Worm (Caenorhabditis elegans) whole organism, midembryonic: ENCODE results near the gene srv-10.
"Not testable (repeated sequence)": the region's sequence is repeated elsewhere in the genome, so short reads cannot be mapped to it uniquely, and the experiment has no call there.

Experiments used
- T22C8.4 ChIP-seq: fragments of 200-800 bp; sonication (Bioruptor generic); IDR thresholded peaks from 2 replicates; pipeline ENCODE4 v1.3.6; 2022; ENCODE audit warnings: missing genetic modification characterization, missing compliant biosample characterization
- cog-1 ChIP-seq: sonication (generic microtip); optimal IDR thresholded peaks from 2 replicates; lab custom pipeline; 2016; ENCODE audit warnings: missing genetic modification characterization, missing compliant biosample characterization
- flt-1 ChIP-seq: fragments of 200-800 bp; sonication (Bioruptor generic); IDR thresholded peaks from 2 replicates; pipeline ENCODE4 v1.3.6; 2022; ENCODE audit warnings: missing genetic modification characterization, missing compliant biosample characterization
- klf-2 ChIP-seq: fragments of 200-800 bp; sonication (Bioruptor generic); conservative IDR thresholded peaks from 2 replicates; pipeline ENCODE4 v1.3.6; 2022; ENCODE audit warnings: missing genetic modification reagents, missing genetic modification characterization, missing compliant biosample characterization
- med-1 ChIP-seq: sonication (generic microtip); optimal IDR thresholded peaks from 2 replicates; lab custom pipeline; 2017; ENCODE audit warnings: missing genetic modification characterization, mild to moderate bottlenecking, missing compliant biosample characterization, antibody characterized with exemption, missing genetic modification reagents; ENCODE audit not compliant: insufficient read depth
- ref-1 ChIP-seq: fragments of 200-800 bp; sonication (Bioruptor generic); conservative IDR thresholded peaks from 2 replicates; pipeline ENCODE4 v1.3.6; 2022; ENCODE audit warnings: missing genetic modification reagents, missing genetic modification characterization, missing compliant biosample characterization
- tab-1 ChIP-seq: fragments of 200-800 bp; sonication (Bioruptor generic); IDR thresholded peaks from 2 replicates; pipeline ENCODE4 v1.3.6; 2022; ENCODE audit warnings: missing genetic modification characterization, missing compliant biosample characterization
- ztf-23 ChIP-seq: fragments of 200-800 bp; sonication (Bioruptor generic); IDR thresholded peaks from 2 replicates; pipeline ENCODE4 v1.3.6; 2022; ENCODE audit warnings: missing genetic modification reagents, missing genetic modification characterization, missing compliant biosample characterization
- ztf-29 ChIP-seq: fragments of 200-800 bp; sonication (Bioruptor generic); IDR thresholded peaks from 2 replicates; pipeline ENCODE4 v1.3.6; 2022; ENCODE audit warnings: missing genetic modification reagents, missing genetic modification characterization, missing compliant biosample characterization

The srv-10 gene

ce11 chrV:13421697-13422096 is 2.0 kb upstream of the srv-10 start:
- TF ChIP-seq med-1 (GFP tag; lab: Kevin White, UChicago) (no peak), klf-2 (GFP tag; lab: Robert Waterston, UW) (no peak), cog-1 (tag; lab: Kevin White, UChicago) (no peak), tab-1 (GFP tag; lab: Robert Waterston, UW) (no peak), ztf-23 (no peak), flt-1 (GFP tag; lab: Robert Waterston, UW) (no peak), ztf-29 (no peak), ref-1 (no peak)

ce11 chrV:13423045-13423444 is 663 bp upstream of the srv-10 start, which contains the start of gene srv-9:
srv-9 (minus strand) TSS chrV:13423145.
- TF ChIP-seq klf-2 (GFP tag; lab: Robert Waterston, UW) (no peak), tab-1 (GFP tag; lab: Robert Waterston, UW) (no peak)

ce11 chrV:13426764-13427163 is 3.1 kb downstream of the srv-10 start, which contains the start of gene srd-18:
srd-18 (minus strand) TSS chrV:13426864.
- no peak for TF ChIP-seq ztf-29
- no peak for TF ChIP-seq T22C8.4 (GFP tag; lab: Robert Waterston, UW)
- no peak for TF ChIP-seq ztf-23
- TF ChIP-seq med-1 (GFP tag; lab: Kevin White, UChicago), result no peak
- TF ChIP-seq ref-1, result no peak
- TF ChIP-seq tab-1 (GFP tag; lab: Robert Waterston, UW), result no peak
- TF ChIP-seq cog-1 (tag; lab: Kevin White, UChicago), result no peak
- TF ChIP-seq flt-1 (GFP tag; lab: Robert Waterston, UW), result no peak
- no peak for TF ChIP-seq klf-2 (GFP tag; lab: Robert Waterston, UW)

ce11 chrV:13427378-13427777 is 3.7 kb downstream of the srv-10 start:
- TF ChIP-seq tab-1 (GFP tag; lab: Robert Waterston, UW), result no peak
- TF ChIP-seq ztf-29, result no peak
- no peak for TF ChIP-seq cog-1 (tag; lab: Kevin White, UChicago)
- no peak for TF ChIP-seq flt-1 (GFP tag; lab: Robert Waterston, UW)

- TF ChIP-seq ref-1, result no peak
- TF ChIP-seq klf-2 (GFP tag; lab: Robert Waterston, UW), result no peak
- no peak for TF ChIP-seq med-1 (GFP tag; lab: Kevin White, UChicago)
- TF ChIP-seq ztf-29, result no peak
Measured at ce11 chrV:13428660-13429059, 5.0 kb downstream of the srv-10 start, which contains the start of gene srd-19. srd-19 (minus strand) TSS chrV:13428760.

- TF ChIP-seq cog-1 (tag; lab: Kevin White, UChicago) (no peak), flt-1 (GFP tag; lab: Robert Waterston, UW) (no peak), ztf-29 (no peak), ref-1 (no peak), klf-2 (GFP tag; lab: Robert Waterston, UW) (no peak), T22C8.4 (GFP tag; lab: Robert Waterston, UW) (no peak), tab-1 (GFP tag; lab: Robert Waterston, UW) (no peak), ztf-23 (no peak), med-1 (GFP tag; lab: Kevin White, UChicago) (no peak)
Measured at ce11 chrV:13432364-13432763, 8.7 kb downstream of the srv-10 start, which contains the start of gene srd-17. srd-17 (minus strand) TSS chrV:13432714.

- TF ChIP-seq klf-2 (GFP tag; lab: Robert Waterston, UW) (no peak), cog-1 (tag; lab: Kevin White, UChicago) (no peak), ztf-29 (no peak), flt-1 (GFP tag; lab: Robert Waterston, UW) (no peak), med-1 (GFP tag; lab: Kevin White, UChicago) (no peak), T22C8.4 (GFP tag; lab: Robert Waterston, UW) (no peak), ref-1 (no peak), tab-1 (GFP tag; lab: Robert Waterston, UW) (no peak), ztf-23 (no peak)
Measured at ce11 chrV:13437473-13438074, 13.9 kb downstream of the srv-10 start, which contains the start of gene mes-4. mes-4 (minus strand) TSS chrV:13437545.

- TF ChIP-seq ztf-23, result no peak
- no peak for TF ChIP-seq tab-1 (GFP tag; lab: Robert Waterston, UW)
- no peak for TF ChIP-seq cog-1 (tag; lab: Kevin White, UChicago)
- TF ChIP-seq flt-1 (GFP tag; lab: Robert Waterston, UW), result no peak
- TF ChIP-seq ztf-29, result no peak
- TF ChIP-seq klf-2 (GFP tag; lab: Robert Waterston, UW), result no peak
Measured at ce11 chrV:13441661-13442060, 18.0 kb downstream of the srv-10 start, which contains the start of gene col-162. col-162 (plus strand) TSS chrV:13441961.

ce11 chrV:13442819-13443218 is 19.1 kb downstream of the srv-10 start:
- TF ChIP-seq cog-1 (tag; lab: Kevin White, UChicago), result no peak
- no peak for TF ChIP-seq tab-1 (GFP tag; lab: Robert Waterston, UW)
- no peak for TF ChIP-seq T22C8.4 (GFP tag; lab: Robert Waterston, UW)
- no peak for TF ChIP-seq flt-1 (GFP tag; lab: Robert Waterston, UW)
- no peak for TF ChIP-seq ref-1
- TF ChIP-seq klf-2 (GFP tag; lab: Robert Waterston, UW), result no peak
- TF ChIP-seq ztf-23, result no peak
- TF ChIP-seq med-1 (GFP tag; lab: Kevin White, UChicago), result no peak
- no peak for TF ChIP-seq ztf-29

ce11 chrV:13443535-13443934 is 19.8 kb downstream of the srv-10 start, which contains the start of gene Y2H9A.6:
Y2H9A.6 (plus strand) TSS chrV:13443835.
- not testable (repeated sequence) for TF ChIP-seq klf-2 (GFP tag; lab: Robert Waterston, UW); med-1 (GFP tag; lab: Kevin White, UChicago); tab-1 (GFP tag; lab: Robert Waterston, UW)
